Fruit fly (Drosophila melanogaster) whole organism, adult: ENCODE results near the gene mRpL17.

ENCODE experiments used
- CG12768 ChIP-seq: fragments of 200-800 bp; sonication (Bioruptor generic); optimal IDR thresholded peaks from 2 replicates; lab custom pipeline; 2017; ENCODE audit warnings: missing biosample characterization, missing genetic modification characterization, mild to moderate bottlenecking, moderate library complexity, missing genetic modification reagents
- CG1620 ChIP-seq: fragments of 200-800 bp; sonication (Bioruptor generic); optimal IDR thresholded peaks from 2 replicates; lab custom pipeline; 2016; ENCODE audit warnings: missing biosample characterization, missing genetic modification characterization
- CG33017 ChIP-seq: fragments of 200-800 bp; sonication (Bioruptor generic); optimal IDR thresholded peaks from 2 replicates; lab custom pipeline; 2018; ENCODE audit warnings: missing biosample characterization, mild to moderate bottlenecking, missing genetic modification characterization, moderate library complexity
- Clk ChIP-seq: fragments of 200-800 bp; sonication (Bioruptor generic); optimal IDR thresholded peaks from 2 replicates; lab custom pipeline; 2017; ENCODE audit warnings: missing biosample characterization, missing genetic modification characterization
- Crg-1 ChIP-seq: fragments of 200-800 bp; sonication (Bioruptor generic); optimal IDR thresholded peaks from 2 replicates; lab custom pipeline; 2016; ENCODE audit warnings: missing biosample characterization, missing genetic modification characterization
- cic ChIP-seq: fragments of 200-800 bp; sonication (Bioruptor generic); optimal IDR thresholded peaks from 2 replicates; lab custom pipeline; 2017; ENCODE audit warnings: missing biosample characterization, mild to moderate bottlenecking, missing genetic modification characterization, moderate library complexity
- kay ChIP-seq: fragments of 200-800 bp; sonication (Bioruptor generic); peaks from one replicate; lab custom pipeline; 2016; ENCODE audit warnings: missing biosample characterization, missing genetic modification characterization, borderline replicate concordance
- ovo ChIP-seq: fragments of 200-800 bp; sonication (Bioruptor generic); optimal IDR thresholded peaks from 2 replicates; lab custom pipeline; 2016; ENCODE audit warnings: missing biosample characterization, missing genetic modification characterization
- pad ChIP-seq: fragments of 200-800 bp; sonication (Bioruptor generic); optimal IDR thresholded peaks from 3 replicates; lab custom pipeline; 2017; ENCODE audit warnings: missing biosample characterization, missing genetic modification characterization, mild to moderate bottlenecking, moderate library complexity, missing genetic modification reagents

DNA sequence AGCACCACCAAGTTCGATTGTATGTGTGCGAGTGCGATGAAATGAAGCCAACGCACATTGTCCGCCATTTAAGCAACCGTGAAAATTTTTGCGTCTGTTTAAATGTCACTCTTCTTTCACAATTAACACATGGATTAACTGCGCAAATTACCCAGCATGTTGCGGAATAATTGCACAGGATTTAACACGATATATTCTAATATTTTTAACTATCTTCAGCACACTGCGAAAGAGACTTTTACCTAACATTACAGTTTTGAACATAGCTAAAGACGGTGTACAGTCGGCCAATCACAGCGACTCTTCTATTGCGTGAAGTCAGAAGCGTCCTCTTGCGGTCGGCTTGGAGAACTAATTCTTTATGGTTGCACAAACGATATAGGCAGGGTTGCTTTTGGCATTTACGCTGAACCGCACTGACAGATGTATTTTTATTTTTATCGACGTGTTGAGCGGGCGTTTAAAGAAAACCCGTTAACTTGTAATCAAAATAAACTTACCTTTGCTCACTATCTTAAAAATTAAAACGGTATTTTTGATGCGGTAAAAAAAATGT is 17.9 kb upstream of the mRpL17 start:
- TF ChIP-seq Clk (peak; percentile 47), kay (GFP tag; lab: Kevin White, UChicago) (no peak), CG33017 (tag; lab: Kevin White, UChicago) (no peak), pad (GFP tag; lab: Kevin White, UChicago) (peak; percentile 34), Crg-1 (GFP tag; lab: Kevin White, UChicago) (peak; percentile 68), cic (peak; percentile 22), ovo (GFP tag; lab: Kevin White, UChicago) (peak; percentile 37), CG12768 (GFP tag; lab: Kevin White, UChicago) (no peak), CG1620 (GFP tag; lab: Kevin White, UChicago) (peak; percentile 54)
